Worm (Caenorhabditis elegans): ENCODE data around the gene F48E3.2.

DNA sequence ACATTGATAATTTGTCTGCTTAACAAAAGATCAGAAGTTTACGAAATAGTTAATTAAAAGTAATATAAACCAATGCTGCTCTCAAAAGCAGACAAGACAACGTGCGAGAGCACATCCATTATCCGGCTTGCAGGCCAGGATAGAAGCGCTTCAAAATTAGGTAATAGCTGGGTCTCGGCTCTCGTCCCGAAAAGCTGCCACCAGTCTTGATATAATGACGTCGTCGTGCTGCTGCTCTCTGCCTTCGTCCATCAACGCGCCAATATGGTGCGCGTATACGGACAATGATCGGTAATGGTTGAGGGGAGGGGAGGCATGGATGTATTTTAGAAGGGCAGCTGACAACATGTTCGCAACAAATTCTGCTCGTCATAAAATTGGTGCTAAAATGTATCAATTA lies 41.5 kb upstream of the F48E3.2 start:
- TF ChIP-seq nhr-12 (tag; optimal IDR thresholded peaks at IDR 0.05) (no peak), nhr-25 (tag; optimal IDR thresholded peaks at IDR 0.05) (no peak), fos-1 (tag; optimal IDR thresholded peaks at IDR 0.05) (no peak), ztf-11 (tag; optimal IDR thresholded peaks at IDR 0.05) (no peak), fkh-2 (tag; optimal IDR thresholded peaks at IDR 0.05) (no peak), nhr-237 (tag; optimal IDR thresholded peaks at IDR 0.05) (no peak)

All from whole organism, L3 larva.